Worm (Caenorhabditis elegans) whole organism, L4 larva: Measurements from ENCODE around the gene ZK1248.19.

ENCODE experiments used
- Y48G9A.11 ChIP-seq: fragments of 200-800 bp; sonication (Bioruptor generic); IDR thresholded peaks from 2 replicates; pipeline ENCODE4 v1.3.6; 2022; ENCODE audit warnings: missing genetic modification reagents, missing genetic modification characterization, missing compliant biosample characterization
- ama-1 ChIP-seq: fragments of 150-350 bp; optimal IDR thresholded peaks from 2 replicates; lab custom pipeline; 2014; ENCODE audit warnings: inconsistent platforms, mixed read lengths
- ceh-44 ChIP-seq: fragments of 200-800 bp; sonication (Bioruptor generic); IDR thresholded peaks from 2 replicates; pipeline ENCODE4 v1.3.6; 2022; ENCODE audit warnings: missing genetic modification reagents, missing genetic modification characterization, missing compliant biosample characterization
- ceh-82 ChIP-seq: sonication (generic microtip); optimal IDR thresholded peaks from 2 replicates; lab custom pipeline; 2017; ENCODE audit warnings: missing biosample characterization, missing genetic modification characterization
- hmg-1.1 ChIP-seq: fragments of 200-800 bp; sonication (Bioruptor generic); IDR thresholded peaks from 2 replicates; pipeline ENCODE4 v1.3.6; 2022; ENCODE audit warnings: missing genetic modification reagents, missing genetic modification characterization, missing compliant biosample characterization
- lir-3 ChIP-seq: sonication (generic microtip); optimal IDR thresholded peaks from 2 replicates; lab custom pipeline; 2016; ENCODE audit warnings: mild to moderate bottlenecking, missing genetic modification characterization, missing compliant biosample characterization
- nhr-237 ChIP-seq: sonication (generic microtip); optimal IDR thresholded peaks from 2 replicates; lab custom pipeline; 2017; ENCODE audit warnings: missing biosample characterization, missing genetic modification characterization
- nhr-76 ChIP-seq: fragments of 150-350 bp; optimal IDR thresholded peaks from 2 replicates; lab custom pipeline; 2014; ENCODE audit warnings: missing biosample characterization, missing genetic modification characterization
- snpc-4 ChIP-seq: fragments of 150-350 bp; optimal IDR thresholded peaks from 2 replicates; lab custom pipeline; 2014; ENCODE audit warnings: missing biosample characterization, missing genetic modification characterization
- tag-97 ChIP-seq: fragments of 200-800 bp; sonication (Bioruptor generic); IDR thresholded peaks from 2 replicates; pipeline ENCODE4 v1.3.6; 2022; ENCODE audit warnings: missing genetic modification characterization, missing compliant biosample characterization

- TF ChIP-seq nhr-76 (tag; lab: Kevin White, UChicago) (no peak), nhr-237 (tag; lab: Kevin White, UChicago) (no peak), tag-97 (GFP tag; lab: Robert Waterston, UW) (no peak), ceh-82 (tag; lab: Kevin White, UChicago) (no peak), Y48G9A.11 (GFP tag; lab: Robert Waterston, UW) (no peak), ceh-44 (no peak), ama-1 (lab: Kevin White, UChicago) (no peak), lir-3 (tag; lab: Kevin White, UChicago) (no peak), snpc-4 (tag; lab: Kevin White, UChicago) (no peak), hmg-1.1 (GFP tag; lab: Robert Waterston, UW) (no peak)
Observed at ce11 chrII:5792490-5792889, 46.7 kb downstream of the ZK1248.19 start, which contains the start of gene K05F1.14.
